Fruit fly (Drosophila melanogaster): Measurements from ENCODE around the gene Atg16.

Gene Atg16

DNA sequence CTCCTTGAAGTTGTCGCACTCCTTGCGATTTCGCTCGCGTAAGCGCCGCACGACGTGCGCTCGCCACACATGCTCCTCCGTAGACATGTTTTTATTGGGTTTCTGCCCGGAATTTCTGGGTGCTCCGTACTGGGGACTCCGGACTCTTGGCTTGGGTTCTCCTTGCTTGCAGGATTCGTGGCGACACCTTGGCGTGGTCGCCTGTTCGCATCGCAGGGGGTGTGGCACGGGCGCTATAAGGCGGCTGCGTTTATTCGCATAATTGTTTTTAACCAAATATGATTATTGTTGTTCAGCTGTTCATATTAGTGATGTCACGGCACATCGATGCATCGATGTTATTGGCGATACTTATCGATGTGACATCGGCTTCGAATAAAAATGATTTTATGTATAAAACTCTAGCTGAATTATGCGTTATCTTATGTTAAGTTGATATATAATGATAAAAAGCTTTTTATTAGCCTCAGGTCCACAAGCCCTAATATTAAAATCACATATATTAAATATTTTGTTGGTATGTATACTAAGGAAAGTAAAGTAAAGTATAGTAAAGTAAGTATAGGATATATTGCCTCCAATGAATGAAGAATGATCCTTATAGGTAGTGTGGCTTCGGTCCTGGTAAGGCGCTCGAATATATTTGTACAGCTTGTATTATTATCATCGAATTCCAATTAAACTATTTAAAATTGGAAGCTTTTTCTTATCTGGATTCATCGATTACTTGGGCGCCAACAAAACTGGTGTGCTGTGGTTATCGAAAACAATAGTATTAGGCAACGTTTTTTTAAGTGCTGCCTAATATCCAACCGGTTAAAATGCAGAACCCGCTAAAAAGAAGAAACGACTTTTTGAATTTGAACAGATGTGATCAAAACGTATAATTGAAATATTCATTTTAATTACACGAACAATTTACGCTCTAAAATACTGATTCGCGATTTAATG lies at the start of gene Atg16 (continued):
- TF ChIP-seq gcm (GFP tag; optimal IDR thresholded peaks at IDR 0.05) (no peak), Fer3 (tag; optimal IDR thresholded peaks at IDR 0.05) (no peak), Rfx (GFP tag; IDR thresholded peaks at IDR 0.05) (peak; percentile 39; the same call in 1 of the 2 replicates), fd3F (GFP tag; optimal IDR thresholded peaks at IDR 0.05) (no peak), Nf-YA (GFP tag; IDR thresholded peaks at IDR 0.05) (no peak), fd64A (GFP tag; optimal IDR thresholded peaks at IDR 0.05) (no peak), crp (GFP tag; optimal IDR thresholded peaks at IDR 0.05) (peak in 1 of 2 experiments; percentile 78), pnt (GFP tag; optimal IDR thresholded peaks at IDR 0.05) (no peak), CG12659 (GFP tag; optimal IDR thresholded peaks at IDR 0.05) (no peak), Optix (GFP tag; IDR thresholded peaks at IDR 0.05) (no peak), BEAF-32 (GFP tag; optimal IDR thresholded peaks at IDR 0.05) (peak; percentile 89), Antp (GFP tag; optimal IDR thresholded peaks at IDR 0.05) (no peak), Vsx1 (GFP tag; optimal IDR thresholded peaks at IDR 0.05) (no peak), Pdp1 (GFP tag; optimal IDR thresholded peaks at IDR 0.05) (no peak), ems (GFP tag; optimal IDR thresholded peaks at IDR 0.05) (no peak), CG12104 (GFP tag; optimal IDR thresholded peaks at IDR 0.05) (no peak), CG17186 (GFP tag; optimal IDR thresholded peaks at IDR 0.05) (no peak), ftz-f1 (GFP tag; optimal IDR thresholded peaks at IDR 0.05) (no peak), CG14860 (GFP tag; IDR thresholded peaks at IDR 0.05; ENCODE audit: partially characterized antibody) (peak; percentile 92), sima (GFP tag; optimal IDR thresholded peaks at IDR 0.05) (no peak), Hey (tag; optimal IDR thresholded peaks at IDR 0.05) (no peak), CG10267 (tag; optimal IDR thresholded peaks at IDR 0.05) (peak; percentile 90), Max (GFP tag; optimal IDR thresholded peaks at IDR 0.05) (no peak), bbx (GFP tag; IDR thresholded peaks at IDR 0.05; ENCODE audit: partially characterized antibody) (peak; percentile 95), CG6689 (GFP tag; IDR thresholded peaks at IDR 0.05) (no peak), bsh (GFP tag; optimal IDR thresholded peaks at IDR 0.05) (no peak), Hr3 (GFP tag; optimal IDR thresholded peaks at IDR 0.05) (no peak), CG2199 (GFP tag; IDR thresholded peaks at IDR 0.05) (no peak), Side (GFP tag; optimal IDR thresholded peaks at IDR 0.05) (no peak), Asciz (GFP tag; optimal IDR thresholded peaks at IDR 0.05) (no peak), HLH4C (GFP tag; IDR thresholded peaks at IDR 0.05; ENCODE audit: partially characterized antibody) (peak; percentile 92), pita (GFP tag; optimal IDR thresholded peaks at IDR 0.05) (no peak), CG14050 (GFP tag; IDR thresholded peaks at IDR 0.05) (no peak), unpg (GFP tag; optimal IDR thresholded peaks at IDR 0.05) (no peak), Mes4 (GFP tag; optimal IDR thresholded peaks at IDR 0.05) (no peak), CG12744 (GFP tag; optimal IDR thresholded peaks at IDR 0.05) (no peak), ara (GFP tag; IDR thresholded peaks at IDR 0.05) (no peak), tin (GFP tag; optimal IDR thresholded peaks at IDR 0.05) (no peak), CG4707 (GFP tag; optimal IDR thresholded peaks at IDR 0.05) (no peak), HLH3B (GFP tag; IDR thresholded peaks at IDR 0.05) (no peak), Lhr (GFP tag; optimal IDR thresholded peaks at IDR 0.05) (no peak), nerfin-2 (GFP tag; IDR thresholded peaks at IDR 0.05; ENCODE audit: partially characterized antibody) (peak; percentile 87), CG31441 (GFP tag; IDR thresholded peaks at IDR 0.05) (no peak), HLH54F (GFP tag; optimal IDR thresholded peaks at IDR 0.05) (no peak), emc (GFP tag; optimal IDR thresholded peaks at IDR 0.05) (no peak), D19A (tag; optimal IDR thresholded peaks at IDR 0.05) (no peak), maf-S (GFP tag; optimal IDR thresholded peaks at IDR 0.05) (no peak), CG7928 (GFP tag; optimal IDR thresholded peaks at IDR 0.05) (no peak)

Data from whole organism, embryonic.